Worm (Caenorhabditis elegans): Measurements from ENCODE around the gene F56B3.6.

DNA sequence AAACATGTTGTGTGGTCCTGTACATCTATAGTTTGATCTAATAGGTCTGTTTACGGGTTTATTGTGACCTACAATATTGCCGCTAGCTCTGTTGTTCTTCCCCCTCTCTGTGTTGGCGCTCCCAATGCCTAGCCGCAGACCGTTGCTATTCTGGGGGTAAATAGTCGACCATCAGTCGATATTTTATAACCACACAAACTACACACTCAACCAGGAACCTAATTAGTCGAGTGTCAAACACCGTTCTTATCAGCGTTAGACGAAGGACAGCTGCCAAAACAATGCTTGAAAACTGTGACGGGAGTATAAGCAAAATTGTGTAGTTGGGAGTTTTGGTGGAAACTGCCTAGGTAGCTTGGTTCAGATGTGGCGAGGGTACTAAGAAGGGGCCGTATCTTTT is 5.5 kb upstream of the F56B3.6 start:
- TF ChIP-seq nhr-41 (GFP tag; IDR thresholded peaks at IDR 0.05) (no peak), snpc-4 (tag; optimal IDR thresholded peaks at IDR 0.05) (no peak), ces-1 (GFP tag; optimal IDR thresholded peaks at IDR 0.05) (no peak), egl-27 (tag; optimal IDR thresholded peaks at IDR 0.05) (no peak), fos-1 (tag; optimal IDR thresholded peaks at IDR 0.05) (no peak), lir-3 (tag; optimal IDR thresholded peaks at IDR 0.05) (no peak)

Data from whole organism, L4 larva.